Worm (Caenorhabditis elegans) whole organism, early embryonic: ENCODE results near the gene nprl-3.

Experiments used
- B0310.2 ChIP-seq: sonication (generic microtip); optimal IDR thresholded peaks from 2 replicates; lab custom pipeline; 2016; ENCODE audit warnings: mild to moderate bottlenecking, missing genetic modification characterization, missing compliant biosample characterization
- F13C5.2 ChIP-seq: sonication (generic microtip); optimal IDR thresholded peaks from 2 replicates; lab custom pipeline; 2017; ENCODE audit warnings: mild to moderate bottlenecking, missing genetic modification characterization, inconsistent platforms, missing compliant biosample characterization
- ama-1 ChIP-seq: fragments of 150-350 bp; optimal IDR thresholded peaks from 2 replicates; lab custom pipeline; 2014
- ceh-13 ChIP-seq: fragments of 200-800 bp; sonication (Bioruptor generic); optimal IDR thresholded peaks from 2 replicates; lab custom pipeline; 2018; ENCODE audit warnings: mild to moderate bottlenecking, missing genetic modification characterization, missing compliant biosample characterization
- ceh-36 ChIP-seq: sonication (generic microtip); optimal IDR thresholded peaks from 2 replicates; lab custom pipeline; 2016; ENCODE audit warnings: missing genetic modification characterization, inconsistent platforms, missing compliant biosample characterization
- ets-7 ChIP-seq: sonication (generic microtip); optimal IDR thresholded peaks from 2 replicates; lab custom pipeline; 2016; ENCODE audit warnings: missing genotype, missing genetic modification characterization, missing compliant biosample characterization
- flt-1 ChIP-seq: fragments of 200-800 bp; sonication (Bioruptor generic); IDR thresholded peaks from 2 replicates; pipeline ENCODE4 v1.3.6; 2022; ENCODE audit warnings: missing genetic modification characterization, missing compliant biosample characterization
- hmbx-1 ChIP-seq: sonication (generic microtip); optimal IDR thresholded peaks from 2 replicates; lab custom pipeline; 2016; ENCODE audit warnings: mild to moderate bottlenecking, missing genetic modification characterization, missing compliant biosample characterization
- hmg-4 ChIP-seq: fragments of 200-800 bp; sonication (Bioruptor generic); optimal IDR thresholded peaks from 2 replicates; lab custom pipeline; 2018; ENCODE audit warnings: mild to moderate bottlenecking, missing genetic modification characterization, missing compliant biosample characterization
- hnd-1 ChIP-seq: sonication (generic microtip); optimal IDR thresholded peaks from 2 replicates; lab custom pipeline; 2016; ENCODE audit warnings: missing genetic modification characterization, missing compliant biosample characterization
- pes-1 ChIP-seq: fragments of 200-800 bp; sonication (Bioruptor generic); IDR thresholded peaks from 2 replicates; pipeline ENCODE4 v1.3.6; 2022; ENCODE audit warnings: missing genetic modification reagents, missing genetic modification characterization, missing compliant biosample characterization
- sea-1 ChIP-seq: fragments of 200-800 bp; sonication (Bioruptor generic); conservative IDR thresholded peaks from 2 replicates; pipeline ENCODE4 v1.3.6; 2022; ENCODE audit warnings: missing genetic modification characterization, missing compliant biosample characterization
- tbx-11 ChIP-seq: fragments of 200-800 bp; sonication (Bioruptor generic); IDR thresholded peaks from 2 replicates; pipeline ENCODE4 v1.3.6; 2022; ENCODE audit warnings: missing genetic modification characterization, missing compliant biosample characterization
- tbx-37 ChIP-seq: fragments of 200-800 bp; sonication (Bioruptor generic); conservative IDR thresholded peaks from 2 replicates; pipeline ENCODE4 v1.3.6; 2022; ENCODE audit warnings: missing genetic modification reagents, missing genetic modification characterization, missing compliant biosample characterization

ce11 chrIV:8287287-8287686, 10.0 kb upstream of the nprl-3 start:
- TF ChIP-seq hmg-4 = no peak
- TF ChIP-seq tbx-11 (GFP tag; lab: Robert Waterston, UW) = no peak
- no peak for TF ChIP-seq tbx-37 (GFP tag; lab: Robert Waterston, UW)
- TF ChIP-seq ama-1 (lab: Kevin White, UChicago) = no peak
- no peak for TF ChIP-seq sea-1
- TF ChIP-seq ceh-36 (tag; lab: Kevin White, UChicago) = no peak
- TF ChIP-seq hmbx-1 (tag; lab: Kevin White, UChicago) = no peak
- TF ChIP-seq hnd-1 = no peak
- TF ChIP-seq B0310.2 = no peak
- TF ChIP-seq flt-1 (GFP tag; lab: Robert Waterston, UW) = no peak
- TF ChIP-seq pes-1 (GFP tag; lab: Robert Waterston, UW) = no peak
- no peak for TF ChIP-seq F13C5.2 (tag; lab: Kevin White, UChicago)
- no peak for TF ChIP-seq ets-7 (tag; lab: Kevin White, UChicago)
- TF ChIP-seq ceh-13 (GFP tag; lab: Kevin White, UChicago) = no peak
